Fruit fly (Drosophila melanogaster): Measurements from ENCODE around the gene Mtp.

Mtp gene

DNA sequence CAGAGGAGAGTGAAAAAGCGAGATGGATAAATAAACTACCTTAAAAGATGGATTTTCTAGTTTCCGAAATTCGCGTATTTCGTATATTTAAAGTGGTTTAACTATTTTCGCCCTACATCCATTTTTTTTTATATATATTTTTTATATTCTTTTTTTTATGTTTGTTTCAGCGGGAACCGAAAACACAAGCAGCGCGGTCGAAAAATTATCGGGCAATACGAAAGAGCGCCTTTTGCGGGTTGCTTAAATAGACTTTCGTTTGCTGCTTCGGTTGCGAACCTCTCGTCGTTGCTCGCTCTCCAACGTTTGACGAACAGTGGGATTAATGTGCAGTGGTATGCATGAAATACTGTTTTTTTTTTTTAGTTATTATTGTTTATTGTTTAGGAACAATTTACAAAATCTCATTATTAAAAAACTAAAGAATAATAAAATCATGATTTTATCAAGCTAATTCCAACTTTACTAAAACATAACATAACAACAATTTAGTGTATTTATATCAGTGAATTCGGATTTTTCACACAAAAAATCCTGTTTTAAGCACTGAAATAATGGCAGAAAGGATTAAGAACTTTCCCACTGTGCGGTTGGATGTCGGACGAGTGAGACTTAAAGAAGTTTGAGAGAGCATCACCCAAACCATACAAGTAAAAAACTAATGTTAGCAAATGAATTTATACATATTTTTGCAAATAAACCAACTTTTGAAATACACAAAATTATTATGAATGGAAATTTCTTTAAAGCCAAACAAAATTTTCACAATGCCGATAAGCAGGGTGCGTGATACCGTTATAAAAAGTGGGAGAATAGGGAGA, 5.2 kb downstream of the Mtp start (continued):
- peak; percentile 66 for TF ChIP-seq CG11294 (GFP tag; IDR thresholded peaks at IDR 0.05)
- no peak for TF ChIP-seq CG16779 (tag; optimal IDR thresholded peaks at IDR 0.05)
- peak; percentile 76 for TF ChIP-seq CG6808 (GFP tag; optimal IDR thresholded peaks at IDR 0.05)
- peak; percentile 83 for TF ChIP-seq CG32006 (GFP tag; optimal IDR thresholded peaks at IDR 0.05)
- TF ChIP-seq achi (GFP tag; optimal IDR thresholded peaks at IDR 0.05) = peak; percentile 61
- TF ChIP-seq CG6792 (GFP tag; optimal IDR thresholded peaks at IDR 0.05) = peak; percentile 49
- TF ChIP-seq CG11762 (GFP tag; optimal IDR thresholded peaks at IDR 0.05; ENCODE audit: insufficient read depth) = peak; percentile 71
- peak; percentile 47 for TF ChIP-seq Eip75B (GFP tag; optimal IDR thresholded peaks at IDR 0.05)
- peak; percentile 58 for TF ChIP-seq CG3919 (GFP tag; optimal IDR thresholded peaks at IDR 0.05)
- peak; percentile 34 for TF ChIP-seq CG31627 (GFP tag; optimal IDR thresholded peaks at IDR 0.05)
- peak; percentile 10 for TF ChIP-seq fd85E (GFP tag; optimal IDR thresholded peaks at IDR 0.05)
- TF ChIP-seq Hr4 (GFP tag; optimal IDR thresholded peaks at IDR 0.05) = peak; percentile 36
- TF ChIP-seq Eip93F (GFP tag; optimal IDR thresholded peaks at IDR 0.05) = no peak
- TF ChIP-seq Ets96B (tag; optimal IDR thresholded peaks at IDR 0.05) = peak; percentile 84
- TF ChIP-seq salr (GFP tag; optimal IDR thresholded peaks at IDR 0.05) = peak in 1 of 2 experiments; percentile 85
- no peak for TF ChIP-seq cyc (GFP tag; optimal IDR thresholded peaks at IDR 0.05)

DNA sequence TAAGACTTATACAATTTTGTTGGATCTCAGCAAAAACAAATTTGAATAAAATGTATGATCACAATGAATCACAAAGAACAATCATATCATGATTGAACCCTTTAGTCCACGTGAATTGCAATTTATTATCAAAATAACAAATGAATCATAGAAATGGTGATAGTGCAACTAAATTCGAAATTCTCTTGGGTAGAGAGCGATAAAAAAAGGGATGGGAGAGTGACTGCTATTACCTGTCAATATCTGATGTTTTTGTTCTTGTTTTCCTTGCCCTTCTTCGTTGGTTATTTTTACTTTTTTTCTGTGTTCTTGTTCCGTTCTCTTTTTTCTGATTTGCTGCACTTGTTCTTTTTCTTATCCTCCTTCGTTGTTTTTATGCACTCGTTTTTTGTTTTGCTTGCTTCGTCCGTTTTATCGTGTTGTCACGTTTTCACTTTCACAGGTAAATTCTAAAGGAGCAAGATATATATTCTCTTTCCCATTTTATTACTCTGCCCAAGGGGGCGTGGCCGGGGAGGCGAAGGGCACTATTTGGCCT, 5.9 kb downstream of the Mtp start:
- TF ChIP-seq topi (GFP tag; optimal IDR thresholded peaks at IDR 0.05) (no peak), Sox15 (GFP tag; optimal IDR thresholded peaks at IDR 0.05) (no peak), Eip93F (GFP tag; optimal IDR thresholded peaks at IDR 0.05) (no peak), Eip78C (GFP tag) (no peak), spab (GFP tag; optimal IDR thresholded peaks at IDR 0.05) (peak; percentile 76), dsx (GFP tag; optimal IDR thresholded peaks at IDR 0.05; ENCODE audit: poor library complexity, severe bottlenecking) (peak; percentile 68), svp (GFP tag) (no peak), CG16779 (tag; optimal IDR thresholded peaks at IDR 0.05) (peak; percentile 4), vri (GFP tag; optimal IDR thresholded peaks at IDR 0.05) (no peak), pdm3 (GFP tag; optimal IDR thresholded peaks at IDR 0.05) (no peak), eg (GFP tag; IDR thresholded peaks at IDR 0.05) (no peak), dac (GFP tag; optimal IDR thresholded peaks at IDR 0.05) (no peak), CG6163 (GFP tag; IDR thresholded peaks at IDR 0.05) (peak; percentile 46; the same call in 2 of the 3 replicates), CG9139 (GFP tag; optimal IDR thresholded peaks at IDR 0.05) (peak; percentile 81), CG11902 (GFP tag; optimal IDR thresholded peaks at IDR 0.05) (no peak), CG32006 (GFP tag; optimal IDR thresholded peaks at IDR 0.05) (no peak), CG8632 (GFP tag; optimal IDR thresholded peaks at IDR 0.05) (no peak), Sox102F (GFP tag; optimal IDR thresholded peaks at IDR 0.05) (no peak), cyc (GFP tag; optimal IDR thresholded peaks at IDR 0.05) (no peak), achi (GFP tag; optimal IDR thresholded peaks at IDR 0.05) (no peak), CG6792 (GFP tag; optimal IDR thresholded peaks at IDR 0.05) (no peak), CG7368 (GFP tag; optimal IDR thresholded peaks at IDR 0.05) (no peak), CG3919 (GFP tag; optimal IDR thresholded peaks at IDR 0.05) (no peak), CG8319 (GFP tag; optimal IDR thresholded peaks at IDR 0.05) (no peak), CG1621 (tag; optimal IDR thresholded peaks at IDR 0.05) (peak; percentile 75), fd85E (GFP tag; optimal IDR thresholded peaks at IDR 0.05) (no peak), fd59A (GFP tag; optimal IDR thresholded peaks at IDR 0.05) (no peak), acj6 (GFP tag; optimal IDR thresholded peaks at IDR 0.05) (no peak), net (GFP tag; optimal IDR thresholded peaks at IDR 0.05) (no peak), Ets21C (GFP tag; optimal IDR thresholded peaks at IDR 0.05) (no peak), Gug (GFP tag; IDR thresholded peaks at IDR 0.05) (no peak), CG11294 (GFP tag; IDR thresholded peaks at IDR 0.05) (no peak), Eip75B (GFP tag; optimal IDR thresholded peaks at IDR 0.05) (no peak), CG10669 (GFP tag; optimal IDR thresholded peaks at IDR 0.05) (peak; percentile 68), esn (GFP tag; optimal IDR thresholded peaks at IDR 0.05) (no peak), CG3032 (tag; optimal IDR thresholded peaks at IDR 0.05) (peak; percentile 72), Ets96B (tag; optimal IDR thresholded peaks at IDR 0.05) (peak; percentile 76), CG4318 (GFP tag; optimal IDR thresholded peaks at IDR 0.05) (no peak), CG8119 (GFP tag; IDR thresholded peaks at IDR 0.05) (no peak), fkh (GFP tag; optimal IDR thresholded peaks at IDR 0.05) (no peak), Sox14 (GFP tag; optimal IDR thresholded peaks at IDR 0.05) (no peak), CG6854 (GFP tag; optimal IDR thresholded peaks at IDR 0.05) (no peak)

Data from whole organism, prepupa.